Worm (Caenorhabditis elegans): ENCODE measurements around the gene srj-44.
A peak's percentile ranks its signal among the peaks of the same experiment; 100 is the strongest.

Gene srj-44

DNA sequence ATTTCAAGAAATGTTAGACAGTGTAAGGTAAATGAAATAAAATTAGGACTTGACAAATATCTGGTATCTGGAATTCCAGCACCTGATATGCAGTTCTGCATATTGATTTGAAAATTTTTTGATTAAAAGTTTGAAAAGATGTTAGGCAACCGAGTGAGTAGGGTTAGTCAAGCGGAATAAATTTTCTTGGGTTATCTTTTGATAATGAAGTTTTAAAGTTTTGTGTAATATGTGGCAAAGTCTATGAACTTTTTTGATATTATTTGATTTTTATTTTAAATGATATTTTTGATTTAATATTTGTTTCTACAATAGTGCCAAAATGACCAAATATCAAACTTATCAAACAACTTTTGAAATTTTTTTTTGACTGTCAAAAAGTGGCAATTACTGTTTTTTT, 23.8 kb upstream of the srj-44 start, which contains the start of gene srh-241:
Gene srh-241, minus strand, starts transcription at position 101 of the 400 bp plus-strand sequence.
- no peak for TF ChIP-seq elt-2 (tag; optimal IDR thresholded peaks at IDR 0.05)
- no peak for TF ChIP-seq unc-86 (tag; optimal IDR thresholded peaks at IDR 0.05)
- TF ChIP-seq mef-2 (tag; optimal IDR thresholded peaks at IDR 0.05) = no peak
- TF ChIP-seq unc-98 (GFP tag; IDR thresholded peaks at IDR 0.05) = no peak
- no peak for TF ChIP-seq nhr-47 (tag; optimal IDR thresholded peaks at IDR 0.05)
- no peak for TF ChIP-seq hlh-4 (tag; optimal IDR thresholded peaks at IDR 0.05)
- TF ChIP-seq unc-30 (tag; optimal IDR thresholded peaks at IDR 0.05) = no peak
- TF ChIP-seq fos-1 (tag; optimal IDR thresholded peaks at IDR 0.05) = no peak
- TF ChIP-seq egl-13 (tag; optimal IDR thresholded peaks at IDR 0.05) = no peak
- TF ChIP-seq Y116A8C.19 (tag; optimal IDR thresholded peaks at IDR 0.05; ENCODE audit: borderline replicate concordance) = no peak
- no peak for TF ChIP-seq unc-62 (GFP tag; optimal IDR thresholded peaks at IDR 0.05)
- no peak for TF ChIP-seq unc-130 (tag; optimal IDR thresholded peaks at IDR 0.05)
- TF ChIP-seq vab-15 (tag; optimal IDR thresholded peaks at IDR 0.05) = no peak
- TF ChIP-seq hlh-17 (GFP tag; optimal IDR thresholded peaks at IDR 0.05; ENCODE audit: borderline replicate concordance) = no peak
- TF ChIP-seq nhr-28 (tag; optimal IDR thresholded peaks at IDR 0.05) = no peak
- TF ChIP-seq elt-3 (tag; optimal IDR thresholded peaks at IDR 0.05) = no peak
- TF ChIP-seq ztf-11 (tag; optimal IDR thresholded peaks at IDR 0.05) = no peak
- TF ChIP-seq ceh-88 (GFP tag; IDR thresholded peaks at IDR 0.05) = no peak

- TF ChIP-seq fkh-8 (tag; optimal IDR thresholded peaks at IDR 0.05) = peak; percentile 58
- TF ChIP-seq lsy-2 (tag; optimal IDR thresholded peaks at IDR 0.05) = no peak
Measured at ce11 chrV:2864899-2865298, 19.2 kb upstream of the srj-44 start, which contains the start of gene srh-240. srh-240 (plus strand) TSS chrV:2865199.

- TF ChIP-seq efl-1 (optimal IDR thresholded peaks at IDR 0.05) (no peak), efl-1 (GFP tag; optimal IDR thresholded peaks at IDR 0.05 in 1 of 2) (no peak), ceh-8 (GFP tag; optimal IDR thresholded peaks at IDR 0.05) (no peak), unc-130 (tag; optimal IDR thresholded peaks at IDR 0.05) (no peak), mef-2 (tag; optimal IDR thresholded peaks at IDR 0.05) (no peak), alr-1 (tag; optimal IDR thresholded peaks at IDR 0.05; ENCODE audit: borderline replicate concordance) (no peak), unc-98 (GFP tag; IDR thresholded peaks at IDR 0.05) (no peak), rnt-1 (tag; optimal IDR thresholded peaks at IDR 0.05) (no peak), hlh-17 (GFP tag; optimal IDR thresholded peaks at IDR 0.05; ENCODE audit: borderline replicate concordance) (no peak)
Measured at ce11 chrV:2863033-2863432, 17.4 kb upstream of the srj-44 start, which contains the start of gene srh-272. srh-272 (plus strand) TSS chrV:2863333.

DNA sequence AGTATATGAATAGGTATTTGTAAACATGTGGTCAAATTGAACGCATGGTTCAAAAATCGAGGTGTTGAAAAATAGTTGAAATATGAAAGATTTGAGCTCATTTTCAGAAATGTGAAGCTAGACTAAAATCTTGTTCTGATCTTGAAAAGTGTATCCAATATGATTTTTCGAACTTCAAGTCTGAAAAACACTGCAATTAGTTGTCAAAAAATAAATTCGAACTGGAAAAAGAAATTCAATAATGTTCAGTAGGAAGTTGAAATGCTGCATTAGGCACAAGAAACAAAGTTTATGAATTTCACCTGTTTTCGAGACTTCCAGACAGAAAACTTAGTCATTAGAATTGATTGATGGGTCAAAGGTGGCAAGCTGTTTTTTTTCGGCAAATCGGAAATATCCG, 15.8 kb upstream of the srj-44 start, which contains the start of gene srh-270:
Gene srh-270, minus strand, starts transcription at position 101 of the 400 bp plus-strand sequence.
- TF ChIP-seq vab-15 (tag; optimal IDR thresholded peaks at IDR 0.05) (no peak), lin-14 (GFP tag; optimal IDR thresholded peaks at IDR 0.05) (no peak), xbp-1 (tag; optimal IDR thresholded peaks at IDR 0.05) (no peak), unc-30 (tag; optimal IDR thresholded peaks at IDR 0.05) (no peak), nhr-77 (tag; optimal IDR thresholded peaks at IDR 0.05) (no peak), blmp-1 (tag; optimal IDR thresholded peaks at IDR 0.05) (no peak), nhr-237 (tag; optimal IDR thresholded peaks at IDR 0.05) (no peak), ama-1 (optimal IDR thresholded peaks at IDR 0.05) (no peak), C04F5.9 (tag; optimal IDR thresholded peaks at IDR 0.05) (no peak), elt-2 (tag; optimal IDR thresholded peaks at IDR 0.05) (no peak), ceh-82 (tag; optimal IDR thresholded peaks at IDR 0.05) (no peak), swsn-7 (tag; optimal IDR thresholded peaks at IDR 0.05) (no peak), nhr-90 (tag; optimal IDR thresholded peaks at IDR 0.05; ENCODE audit: poor library complexity) (no peak), nhr-71 (tag; optimal IDR thresholded peaks at IDR 0.05) (no peak), fos-1 (tag; optimal IDR thresholded peaks at IDR 0.05) (no peak), mep-1 (tag; optimal IDR thresholded peaks at IDR 0.05) (no peak), zag-1 (tag; optimal IDR thresholded peaks at IDR 0.05) (no peak), elt-3 (tag; optimal IDR thresholded peaks at IDR 0.05) (no peak), efl-3 (GFP tag; optimal IDR thresholded peaks at IDR 0.05) (no peak)

All from whole organism, L1 larva.